Fruit fly (Drosophila melanogaster) whole organism, wandering third instar larva: Measurements from ENCODE around the gene acj6.

ENCODE experiments used
- CrebA ChIP-seq: fragments of 200-800 bp; sonication (Bioruptor generic); optimal IDR thresholded peaks from 2 replicates; lab custom pipeline; 2016; ENCODE audit warnings: missing biosample characterization, mild to moderate bottlenecking, missing genetic modification characterization, borderline replicate concordance
- Dif ChIP-seq: fragments of 200-275, 200-300 bp; sonication (Bioruptor generic); optimal IDR thresholded peaks from 2 replicates; lab custom pipeline; 2018; ENCODE audit warnings: missing biosample characterization, missing genetic modification characterization; ENCODE audit not compliant: partially characterized antibody
- GATAd ChIP-seq: sonication (Bioruptor generic); optimal IDR thresholded peaks from 2 replicates; lab custom pipeline; 2016; ENCODE audit warnings: missing biosample characterization, missing genetic modification characterization
- Hnf4 ChIP-seq: fragments of 200-800 bp; sonication (Bioruptor generic); optimal IDR thresholded peaks from 2 replicates; lab custom pipeline; 2016; ENCODE audit warnings: missing biosample characterization, mild to moderate bottlenecking, missing genetic modification characterization
- Hr78 ChIP-seq: fragments of >200 bp; optimal IDR thresholded peaks from 2 replicates; lab custom pipeline; 2017; ENCODE audit warnings: missing biosample characterization, missing genetic modification characterization
- Hr83 ChIP-seq: fragments of 200-300 bp; sonication (Bioruptor generic); optimal IDR thresholded peaks from 2 replicates; lab custom pipeline; 2016; ENCODE audit warnings: missing biosample characterization, mild to moderate bottlenecking, missing genetic modification characterization, moderate library complexity; ENCODE audit not compliant: poor library complexity, severe bottlenecking
- Mio ChIP-seq: sonication (Bioruptor generic); optimal IDR thresholded peaks from 2 replicates; lab custom pipeline; 2016; ENCODE audit warnings: missing biosample characterization, missing genetic modification characterization
- Myc ChIP-seq: fragments of >200 bp; optimal IDR thresholded peaks from 2 replicates; lab custom pipeline; 2017
- dsf ChIP-seq: sonication (Bioruptor generic); optimal IDR thresholded peaks from 2 replicates; lab custom pipeline; 2016; ENCODE audit warnings: missing biosample characterization, missing genetic modification characterization, borderline replicate concordance
- fru ChIP-seq: fragments of 200-800 bp; sonication (Bioruptor generic); optimal IDR thresholded peaks from 3 replicates; lab custom pipeline; 2016; ENCODE audit warnings: missing biosample characterization, mild to moderate bottlenecking, missing genetic modification characterization
- psq ChIP-seq: fragments of 200-800 bp; sonication (Bioruptor generic); optimal IDR thresholded peaks from 3 replicates; lab custom pipeline; 2017; ENCODE audit warnings: missing biosample characterization, mild to moderate bottlenecking, missing genetic modification characterization, moderate library complexity
- usp ChIP-seq: fragments of >200 bp; optimal IDR thresholded peaks from 2 replicates; lab custom pipeline; 2017; ENCODE audit warnings: missing biosample characterization, missing genetic modification characterization

- TF ChIP-seq psq (GFP tag; lab: Kevin White, UChicago) (peak; percentile 75), GATAd (no peak), dsf (GFP tag; lab: Kevin White, UChicago) (no peak), Mio (GFP tag; lab: Kevin White, UChicago) (no peak), Dif (GFP tag; lab: Kevin White, UChicago) (no peak), Hr78 (no peak), Hnf4 (GFP tag; lab: Kevin White, UChicago) (no peak), CrebA (GFP tag; lab: Kevin White, UChicago) (no peak), usp (GFP tag; lab: Kevin White, UChicago) (no peak), fru (GFP tag; lab: Kevin White, UChicago) (no peak), Hr83 (GFP tag; lab: Kevin White, UChicago) (no peak), Myc (no peak)
Observed at dm6 chrX:15319699-15320482, 59.0 kb downstream of the acj6 start.
